Worm (Caenorhabditis elegans) whole organism, early embryonic: Measurements from ENCODE around the gene F37C12.10.

Experiments
- ets-7 ChIP-seq: sonication (generic microtip); optimal IDR thresholded peaks from 2 replicates; lab custom pipeline; 2016; ENCODE audit warnings: missing genotype, missing genetic modification characterization, missing compliant biosample characterization
- hmg-4 ChIP-seq: fragments of 200-800 bp; sonication (Bioruptor generic); optimal IDR thresholded peaks from 2 replicates; lab custom pipeline; 2018; ENCODE audit warnings: mild to moderate bottlenecking, missing genetic modification characterization, missing compliant biosample characterization

ce11 chrIII:7199467-7199866 lies 11.3 kb upstream of the F37C12.10 start:
- TF ChIP-seq hmg-4 (GFP tag; lab: Kevin White, UChicago) (no peak), ets-7 (tag; lab: Kevin White, UChicago) (no peak)
